Fruit fly (Drosophila melanogaster): Measurements from ENCODE around the gene Mpv17.

DNA sequence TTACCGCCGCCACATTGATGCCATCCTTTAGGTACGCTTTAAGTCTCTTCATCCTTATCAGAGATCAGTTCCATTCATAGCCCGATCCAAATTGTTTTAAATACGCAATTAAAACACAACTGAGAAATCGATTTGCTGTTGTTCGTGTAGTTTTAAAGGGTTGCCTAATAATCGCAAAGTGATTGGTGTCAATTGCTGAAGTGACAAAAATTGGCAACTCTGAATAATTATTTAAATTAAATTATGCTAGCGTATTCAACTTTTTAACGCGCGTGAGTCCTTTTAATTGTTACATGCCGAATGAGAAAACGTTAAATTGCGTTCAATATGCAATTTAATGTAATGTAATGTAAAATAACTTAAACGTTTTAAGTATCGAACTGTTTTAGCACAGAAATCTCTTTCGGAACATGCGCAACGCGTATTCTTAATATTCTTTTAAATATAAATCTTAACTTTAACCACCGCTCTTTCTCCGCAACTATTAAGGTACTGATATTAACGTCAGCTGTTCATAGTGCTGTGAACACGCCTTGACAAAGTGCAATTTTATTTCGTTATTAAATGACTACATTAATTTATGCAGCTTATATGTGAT is at the start of gene Mpv17:
- TF ChIP-seq psq (optimal IDR thresholded peaks at IDR 0.05) = no peak
- no peak for TF ChIP-seq Sin3A (optimal IDR thresholded peaks at IDR 0.05)
- no peak for TF ChIP-seq h (optimal IDR thresholded peaks at IDR 0.05)
- TF ChIP-seq Myc (optimal IDR thresholded peaks at IDR 0.05) = no peak
